Fruit fly (Drosophila melanogaster) whole organism, embryonic: ENCODE measurements around the gene Nf1.

Source experiments
- Blimp-1 ChIP-seq: fragments of 200-800 bp; sonication (Bioruptor generic); optimal IDR thresholded peaks from 3 replicates; lab custom pipeline; 2018; ENCODE audit warnings: missing biosample characterization, missing genetic modification characterization, mild to moderate bottlenecking, moderate library complexity, missing genetic modification reagents
- CG11696 ChIP-seq: fragments of 200-800 bp; sonication (Bioruptor generic); IDR thresholded peaks from 2 replicates; pipeline ENCODE4 v1.3.6; 2022; ENCODE audit warnings: missing biosample characterization, missing genetic modification characterization
- CG12391 ChIP-seq: fragments of 200-800 bp; sonication (Bioruptor generic); optimal IDR thresholded peaks from 3 replicates; lab custom pipeline; 2018; ENCODE audit warnings: missing biosample characterization, mild to moderate bottlenecking, missing genetic modification characterization, moderate library complexity
- CG12659 ChIP-seq: fragments of 200-800 bp; sonication (Bioruptor generic); optimal IDR thresholded peaks from 3 replicates; lab custom pipeline; 2017; ENCODE audit warnings: mild to moderate bottlenecking, missing biosample characterization, missing genetic modification reagents, missing genetic modification characterization
- CG13624 ChIP-seq: fragments of 200-800 bp; sonication (Bioruptor generic); optimal IDR thresholded peaks from 2 replicates; lab custom pipeline; 2016; ENCODE audit warnings: missing biosample characterization, missing genetic modification characterization
- CG13775 ChIP-seq: fragments of 200-800 bp; sonication (Bioruptor generic); optimal IDR thresholded peaks from 3 replicates; lab custom pipeline; 2017; ENCODE audit warnings: missing biosample characterization, mild to moderate bottlenecking, missing genetic modification characterization
- CG14965 ChIP-seq: fragments of 200-800 bp; sonication (Bioruptor generic); optimal IDR thresholded peaks from 2 replicates; lab custom pipeline; 2016; ENCODE audit warnings: missing biosample characterization, missing genetic modification characterization, borderline replicate concordance
- CG16779 ChIP-seq: fragments of 200-800 bp; sonication (Bioruptor generic); IDR thresholded peaks from 2 replicates; pipeline ENCODE4 v1.3.6; 2022; ENCODE audit warnings: missing biosample characterization, missing genetic modification characterization
- CG17912 ChIP-seq: fragments of 200-800 bp; sonication (Bioruptor generic); optimal IDR thresholded peaks from 2 replicates; lab custom pipeline; 2018; ENCODE audit warnings: missing biosample characterization, mild to moderate bottlenecking, missing genetic modification characterization
- CG1792 ChIP-seq: fragments of 200-800 bp; sonication (Bioruptor generic); optimal IDR thresholded peaks from 2 replicates; lab custom pipeline; 2016; ENCODE audit warnings: missing biosample characterization, missing genetic modification characterization
- CG18011 ChIP-seq: fragments of 200-800 bp; sonication (Bioruptor generic); optimal IDR thresholded peaks from 2 replicates; lab custom pipeline; 2017; ENCODE audit warnings: missing biosample characterization, missing genetic modification characterization, mild to moderate bottlenecking, moderate library complexity, missing genotype
- CG2129 ChIP-seq: fragments of 200-800 bp; sonication (Bioruptor generic); IDR thresholded peaks from 2 replicates; pipeline ENCODE4 v1.3.6; 2022; ENCODE audit warnings: missing biosample characterization, missing genetic modification characterization; ENCODE audit not compliant: partially characterized antibody
- CG31224 ChIP-seq: fragments of 200-800 bp; sonication (Bioruptor generic); IDR thresholded peaks from 2 replicates; pipeline ENCODE4 v1.3.6; 2022; ENCODE audit warnings: missing biosample characterization, missing genetic modification characterization
- CG34422 ChIP-seq: fragments of 200-800 bp; sonication (Bioruptor generic); IDR thresholded peaks from 3 replicates; pipeline ENCODE4 v1.3.6; 2022; ENCODE audit warnings: missing biosample characterization, missing genetic modification characterization
- CG3847 ChIP-seq: fragments of 200-800 bp; sonication (Bioruptor generic); IDR thresholded peaks from 2 replicates; pipeline ENCODE4 v1.3.6; 2022; ENCODE audit warnings: missing biosample characterization, missing genetic modification characterization
- CG4707 ChIP-seq: fragments of 200-800 bp; sonication (Bioruptor generic); optimal IDR thresholded peaks from 2 replicates; lab custom pipeline; 2018; ENCODE audit warnings: missing biosample characterization, mild to moderate bottlenecking, missing genetic modification characterization, moderate library complexity
- CG6254 ChIP-seq: fragments of 200-800 bp; sonication (Bioruptor generic); optimal IDR thresholded peaks from 3 replicates; lab custom pipeline; 2017; ENCODE audit warnings: mild to moderate bottlenecking, missing biosample characterization, missing genetic modification reagents, missing genetic modification characterization
- CG6813 ChIP-seq: fragments of 200-800 bp; sonication (Bioruptor generic); optimal IDR thresholded peaks from 2 replicates; lab custom pipeline; 2017; ENCODE audit warnings: missing biosample characterization, missing genetic modification characterization, mild to moderate bottlenecking, moderate library complexity, missing genetic modification reagents
- CG7357 ChIP-seq: fragments of 200-800 bp; sonication (Bioruptor generic); IDR thresholded peaks from 3 replicates; pipeline ENCODE4 v1.3.6; 2022; ENCODE audit warnings: missing biosample characterization, missing genetic modification characterization
- CG7963 ChIP-seq: fragments of 200-800 bp; sonication (Bioruptor generic); IDR thresholded peaks from 3 replicates; pipeline ENCODE4 v1.3.6; 2022; ENCODE audit warnings: missing biosample characterization, missing genetic modification characterization; ENCODE audit not compliant: partially characterized antibody
- CG9817 ChIP-seq: fragments of 200-800 bp; sonication (Bioruptor generic); optimal IDR thresholded peaks from 2 replicates; lab custom pipeline; 2018; ENCODE audit warnings: missing biosample characterization, mild to moderate bottlenecking, missing genetic modification characterization, moderate library complexity
- H15 ChIP-seq: fragments of 200-800 bp; sonication (Bioruptor generic); IDR thresholded peaks from 3 replicates; pipeline ENCODE4 v1.3.6; 2022; ENCODE audit warnings: missing biosample characterization, missing genetic modification characterization
- MESR4 ChIP-seq: fragments of 200-800 bp; sonication (Bioruptor generic); optimal IDR thresholded peaks from 2 replicates; lab custom pipeline; 2018; ENCODE audit warnings: missing biosample characterization, mild to moderate bottlenecking, missing genetic modification characterization, moderate library complexity
- Side ChIP-seq: fragments of 200-800 bp; sonication (Bioruptor generic); optimal IDR thresholded peaks from 2 replicates; lab custom pipeline; 2016; ENCODE audit warnings: missing biosample characterization, missing genetic modification characterization
- Spps ChIP-seq: fragments of 200-800 bp; sonication (Bioruptor generic); optimal IDR thresholded peaks from 2 replicates; lab custom pipeline; 2018; ENCODE audit warnings: missing biosample characterization, mild to moderate bottlenecking, missing genetic modification characterization
- Stat92E ChIP-seq, 3 experiments: fragments of >200 bp in 2 of 3; fragments of 200-800 bp in 1 of 3; sonication (Bioruptor generic) in 1 of 3; optimal IDR thresholded peaks; 2 replicates each; lab custom pipeline; 2017 to 2019; ENCODE audit warnings: missing biosample characterization in 3 of 3, missing genetic modification characterization in 3 of 3, mild to moderate bottlenecking in 1 of 3, moderate library complexity in 1 of 3
- Usf ChIP-seq: fragments of 200-800 bp; sonication (Bioruptor generic); optimal IDR thresholded peaks from 2 replicates; lab custom pipeline; 2017; ENCODE audit warnings: missing genotype, missing biosample characterization, missing genetic modification characterization
- al ChIP-seq: fragments of 200-800 bp; sonication (Bioruptor generic); IDR thresholded peaks from 2 replicates; pipeline ENCODE4 v1.3.6; 2022; ENCODE audit warnings: missing biosample characterization, missing genetic modification characterization
- cad ChIP-seq: fragments of >200 bp; optimal IDR thresholded peaks from 2 replicates; lab custom pipeline; 2017; ENCODE audit warnings: missing biosample characterization, missing genetic modification characterization
- ci ChIP-seq: fragments of 200-800 bp; sonication (Bioruptor generic); IDR thresholded peaks from 3 replicates; pipeline ENCODE4 v1.3.6; 2022; ENCODE audit warnings: missing biosample characterization, missing genetic modification characterization
- croc ChIP-seq: fragments of 200-800 bp; sonication (Bioruptor generic); conservative IDR thresholded peaks from 3 replicates; pipeline ENCODE4 v1.3.6; 2022; ENCODE audit warnings: missing biosample characterization, missing genetic modification characterization
- dmrt99B ChIP-seq: fragments of 200-800 bp; sonication (Bioruptor generic); optimal IDR thresholded peaks from 2 replicates; lab custom pipeline; 2018; ENCODE audit warnings: missing biosample characterization, mild to moderate bottlenecking, missing genetic modification characterization, moderate library complexity
- esg ChIP-seq: fragments of 200-800 bp; sonication (Bioruptor generic); conservative IDR thresholded peaks from 2 replicates; pipeline ENCODE4 v1.3.6; 2022; ENCODE audit warnings: missing biosample characterization, missing genetic modification characterization
- eve ChIP-seq, 2 experiments: fragments of >200 bp; optimal IDR thresholded peaks; 2 replicates each; lab custom pipeline; 2017; ENCODE audit warnings: missing biosample characterization in 2 of 2, missing genetic modification characterization in 2 of 2
- hbn ChIP-seq: fragments of 200-800 bp; sonication (Bioruptor generic); IDR thresholded peaks from 2 replicates; pipeline ENCODE4 v1.3.6; 2022; ENCODE audit warnings: missing biosample characterization, missing genetic modification characterization; ENCODE audit not compliant: partially characterized antibody
- hth ChIP-seq: fragments of >200 bp; optimal IDR thresholded peaks from 2 replicates; lab custom pipeline; 2017; ENCODE audit warnings: inconsistent platforms
- lbe ChIP-seq: fragments of 200-800 bp; sonication (Bioruptor generic); optimal IDR thresholded peaks from 2 replicates; lab custom pipeline; 2016; ENCODE audit warnings: missing biosample characterization, mild to moderate bottlenecking, missing genetic modification characterization
- mirr ChIP-seq: fragments of 200-800 bp; sonication (Bioruptor generic); optimal IDR thresholded peaks from 3 replicates; lab custom pipeline; 2018; ENCODE audit warnings: missing biosample characterization, mild to moderate bottlenecking, missing genetic modification characterization
- nmo ChIP-seq: fragments of 200-800 bp; sonication (Bioruptor generic); optimal IDR thresholded peaks from 2 replicates; lab custom pipeline; 2018; ENCODE audit warnings: missing biosample characterization, mild to moderate bottlenecking, missing genetic modification characterization, moderate library complexity
- salm ChIP-seq: fragments of 200-800 bp; sonication (Bioruptor generic); optimal IDR thresholded peaks from 2 replicates; lab custom pipeline; 2018; ENCODE audit warnings: missing biosample characterization, mild to moderate bottlenecking, missing genetic modification characterization
- seq ChIP-seq: fragments of 200-800 bp; sonication (Bioruptor generic); IDR thresholded peaks from 2 replicates; pipeline ENCODE4 v1.3.6; 2022; ENCODE audit warnings: missing biosample characterization, missing genetic modification characterization
- sr ChIP-seq: fragments of 200-800 bp; sonication (Bioruptor generic); IDR thresholded peaks from 3 replicates; pipeline ENCODE4 v1.3.6; 2022; ENCODE audit warnings: missing biosample characterization, missing genetic modification characterization
- tin ChIP-seq: fragments of 200-800 bp; sonication (Bioruptor generic); optimal IDR thresholded peaks from 3 replicates; lab custom pipeline; 2016; ENCODE audit warnings: missing biosample characterization, missing genetic modification characterization
- tna ChIP-seq: fragments of 200-800 bp; sonication (Bioruptor generic); IDR thresholded peaks from 2 replicates; pipeline ENCODE4 v1.3.6; 2022; ENCODE audit warnings: missing biosample characterization, missing genetic modification characterization; ENCODE audit not compliant: partially characterized antibody
- trh ChIP-seq: fragments of 200-800 bp; sonication (Bioruptor generic); optimal IDR thresholded peaks from 2 replicates; lab custom pipeline; 2016; ENCODE audit warnings: missing biosample characterization, missing genetic modification characterization
- vnd ChIP-seq: fragments of 200-800 bp; sonication (Bioruptor generic); IDR thresholded peaks from 3 replicates; pipeline ENCODE4 v1.3.6; 2022; ENCODE audit warnings: missing biosample characterization, missing genetic modification characterization; ENCODE audit not compliant: partially characterized antibody
- z ChIP-seq: fragments of 200-800 bp; sonication (Bioruptor generic); IDR thresholded peaks from 3 replicates; pipeline ENCODE4 v1.3.6; 2022; ENCODE audit warnings: missing biosample characterization, missing genetic modification characterization

The Nf1 gene

DNA sequence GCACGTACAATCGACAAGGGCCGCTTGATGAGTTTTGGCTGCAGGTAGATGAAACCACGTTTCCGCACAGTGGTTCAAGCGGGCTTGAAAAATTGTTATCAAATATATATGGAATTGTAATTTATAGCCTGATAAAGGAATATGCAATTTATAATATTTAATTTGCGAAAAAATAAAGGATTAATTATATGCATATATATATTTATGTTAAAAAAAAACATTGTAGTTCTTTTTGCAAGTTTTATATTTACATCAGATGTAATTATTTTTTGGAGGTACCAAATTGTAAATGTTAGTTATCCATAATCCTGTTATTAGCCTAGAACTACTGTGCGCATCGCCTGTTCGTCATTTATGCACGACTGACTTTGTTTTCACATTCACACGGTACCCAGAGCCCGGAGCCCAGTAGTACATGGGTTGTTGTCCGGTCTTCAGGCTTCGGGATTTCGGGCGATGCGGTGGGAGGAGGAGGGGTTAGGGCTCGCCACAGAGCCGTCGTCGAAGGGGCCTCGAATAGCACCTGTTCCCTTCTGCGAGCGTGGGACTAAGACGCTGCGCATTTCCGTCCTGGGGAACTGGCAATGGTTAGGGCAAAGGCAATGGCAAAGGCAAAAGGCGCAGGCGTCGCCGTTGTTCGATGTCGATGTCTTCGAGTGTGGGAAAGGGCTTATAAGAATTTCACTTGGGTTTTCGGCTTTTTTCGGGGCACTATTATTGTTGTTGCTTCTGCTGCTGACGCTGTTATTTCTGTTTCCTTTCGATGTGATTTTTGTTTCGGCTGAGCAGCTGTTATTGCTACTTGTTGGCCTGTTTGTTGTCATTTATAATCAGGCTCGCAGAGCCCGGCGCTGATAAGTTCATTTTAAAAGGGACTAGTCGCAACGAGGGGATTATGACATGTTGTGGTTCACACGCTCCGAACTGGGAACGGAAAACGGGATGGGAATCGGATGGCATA lies 35.2 kb downstream of the Nf1 start (continued):
- peak; percentile 88 for TF ChIP-seq CG13775 (GFP tag; lab: Kevin White, UChicago)
- no peak for TF ChIP-seq tna (GFP tag; lab: Robert Waterston, UW)
- TF ChIP-seq seq: no peak
- TF ChIP-seq lbe (GFP tag; lab: Kevin White, UChicago): peak; percentile 72
- no peak for TF ChIP-seq hth (lab: Kevin White, UChicago)
- no peak for TF ChIP-seq CG7963 (GFP tag; lab: Robert Waterston, UW)
- TF ChIP-seq eve (GFP tag; optimal IDR thresholded peaks at IDR 0.05; lab: Kevin White, UChicago): no peak
- TF ChIP-seq H15 (GFP tag; lab: Robert Waterston, UW): peak; percentile 34; the same call in 1 of the 3 replicates
- TF ChIP-seq CG2129 (GFP tag; lab: Robert Waterston, UW): no peak
- TF ChIP-seq CG31224: no peak
- peak; percentile 52; the same call in 1 of the 3 replicates for TF ChIP-seq ci (GFP tag; lab: Robert Waterston, UW)
- TF ChIP-seq croc (GFP tag; lab: Robert Waterston, UW): peak; percentile 88
- 0 out of 3 replicates have a peak, but pooled peaks have one; percentile 55 for TF ChIP-seq CG7357 (GFP tag; lab: Robert Waterston, UW)
- TF ChIP-seq Usf (GFP tag; lab: Kevin White, UChicago): peak; percentile 83
- TF ChIP-seq al: no peak
- TF ChIP-seq hbn (GFP tag; lab: Robert Waterston, UW): no peak
- TF ChIP-seq CG34422: peak; percentile 43; the same call in 2 of the 3 replicates
- TF ChIP-seq esg (GFP tag; lab: Robert Waterston, UW): peak; percentile 58
- no peak for TF ChIP-seq CG4707 (GFP tag; lab: Kevin White, UChicago)
- TF ChIP-seq Stat92E (GFP tag; optimal IDR thresholded peaks at IDR 0.05; lab: Kevin White, UChicago): peak in 1 of 3 experiments; percentile 72
- no peak for TF ChIP-seq MESR4 (GFP tag; lab: Kevin White, UChicago)
- TF ChIP-seq vnd (GFP tag; lab: Robert Waterston, UW): no peak
- no peak for TF ChIP-seq mirr (GFP tag; lab: Kevin White, UChicago)
- no peak for TF ChIP-seq Side
- peak; percentile 80 for TF ChIP-seq salm (tag; lab: Kevin White, UChicago)
- no peak for TF ChIP-seq CG14965 (GFP tag; lab: Kevin White, UChicago)
- TF ChIP-seq CG6254 (GFP tag; lab: Kevin White, UChicago): peak; percentile 83
- TF ChIP-seq nmo (GFP tag; lab: Kevin White, UChicago): peak; percentile 94
- TF ChIP-seq CG12391 (tag; lab: Kevin White, UChicago): peak; percentile 94
- peak; percentile 89 for TF ChIP-seq dmrt99B (tag; lab: Kevin White, UChicago)
- no peak for TF ChIP-seq CG18011 (GFP tag; lab: Kevin White, UChicago)
- TF ChIP-seq CG1792: no peak
- TF ChIP-seq CG9817 (tag; lab: Kevin White, UChicago): no peak
- 0 out of 3 replicates have a peak, but pooled peaks have one; percentile 4 for TF ChIP-seq z (GFP tag; lab: Robert Waterston, UW)
- no peak for TF ChIP-seq CG17912 (GFP tag; lab: Kevin White, UChicago)
- TF ChIP-seq sr (GFP tag; lab: Robert Waterston, UW): no peak
- no peak for TF ChIP-seq cad (GFP tag; lab: Kevin White, UChicago)
- peak; percentile 69 for TF ChIP-seq CG12659
- peak; percentile 91 for TF ChIP-seq Spps (tag; lab: Kevin White, UChicago)
- TF ChIP-seq trh (GFP tag; lab: Kevin White, UChicago): peak; percentile 9
- TF ChIP-seq Blimp-1 (GFP tag; lab: Kevin White, UChicago): peak; percentile 80
- TF ChIP-seq CG13624 (GFP tag; lab: Kevin White, UChicago): no peak
- peak; percentile 70 for TF ChIP-seq tin (GFP tag; lab: Kevin White, UChicago)
- TF ChIP-seq CG3847: peak; percentile 15; the same call in 1 of the 2 replicates
- TF ChIP-seq CG6813 (GFP tag; lab: Kevin White, UChicago): peak; percentile 78
- TF ChIP-seq CG11696: no peak
- 0 out of 2 replicates have a peak, but pooled peaks have one; percentile 7 for TF ChIP-seq CG16779 (GFP tag; lab: Robert Waterston, UW)
